Worm (Caenorhabditis elegans): Measurements from ENCODE around the gene sand-1.
A peak's percentile ranks its signal among the peaks of the same experiment; 100 is the strongest.
"Not testable (repeated sequence)": the region's sequence is repeated elsewhere in the genome, so short reads cannot be mapped to it uniquely, and the experiment has no call there.

Gene sand-1

DNA sequence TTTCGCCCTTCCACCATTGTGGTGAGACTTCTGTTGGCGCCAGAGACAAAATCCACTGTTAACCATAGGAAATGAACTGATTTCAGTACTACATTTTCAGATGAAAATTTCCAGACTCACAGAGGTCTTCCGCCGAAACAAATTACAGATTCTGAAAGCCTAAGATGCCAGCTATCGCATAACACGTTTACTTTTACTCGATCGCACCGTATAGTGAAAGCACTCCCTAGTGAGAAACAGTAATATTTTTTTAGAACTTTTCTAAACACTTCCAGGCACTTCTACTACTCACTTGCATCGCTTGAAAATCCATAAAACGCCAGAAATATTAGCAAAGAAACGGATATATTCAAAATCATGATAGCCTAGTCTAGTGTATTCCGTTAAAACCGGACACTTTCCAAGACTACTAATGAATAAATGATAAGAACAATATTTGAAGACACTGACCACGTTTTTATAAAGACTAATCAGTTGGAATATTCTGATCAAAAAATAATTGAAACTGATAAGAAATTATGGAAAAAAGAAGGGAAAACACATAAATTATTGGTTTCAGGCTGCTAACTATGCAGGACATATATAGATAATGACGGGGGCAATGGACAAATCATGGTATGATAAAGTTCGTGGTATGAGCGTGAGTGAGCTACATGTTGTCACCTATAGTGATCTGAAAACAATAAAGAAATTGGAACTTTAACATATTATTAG, 16.0 kb upstream of the sand-1 start, which contains the start of gene gba-4:
Gene gba-4 (minus strand): TSS at position 418 of the 714 bp plus-strand sequence.
- TF ChIP-seq unc-86, pqm-1, rnt-1 (tag; optimal IDR thresholded peaks at IDR 0.05): not testable (repeated sequence)

DNA sequence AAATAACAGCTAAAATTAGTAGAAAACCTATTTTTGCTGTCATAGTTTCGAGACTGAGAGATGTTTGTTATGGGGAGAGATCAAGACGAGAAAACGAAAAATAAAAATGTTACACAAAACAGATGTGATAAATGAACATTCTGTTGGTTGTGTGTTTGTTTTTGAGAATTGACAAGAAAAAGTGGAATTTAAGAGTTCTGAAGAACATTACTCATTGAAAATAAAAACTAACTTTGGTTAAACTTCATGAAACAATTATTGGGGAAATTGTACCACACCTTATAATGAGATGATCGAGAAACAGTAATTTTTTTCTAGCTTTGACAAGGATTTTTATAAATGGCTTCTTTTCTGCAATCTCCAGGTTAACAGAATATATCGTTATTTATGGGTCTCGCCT, 13.3 kb upstream of the sand-1 start, which contains the start of gene Y4C6B.7:
Gene Y4C6B.7 (minus strand): TSS at position 101 of the 400 bp plus-strand sequence.
- TF ChIP-seq ceh-34 (tag; optimal IDR thresholded peaks at IDR 0.05) (no peak), ztf-16 (tag; optimal IDR thresholded peaks at IDR 0.05) (no peak), nhr-232 (tag; optimal IDR thresholded peaks at IDR 0.05) (no peak), ceh-19 (GFP tag; optimal IDR thresholded peaks at IDR 0.05) (no peak), ceh-22 (tag; optimal IDR thresholded peaks at IDR 0.05) (no peak), ceh-14 (tag; optimal IDR thresholded peaks at IDR 0.05) (no peak), unc-86 (tag; optimal IDR thresholded peaks at IDR 0.05) (no peak), unc-42 (tag; optimal IDR thresholded peaks at IDR 0.05) (no peak), ceh-18 (tag; optimal IDR thresholded peaks at IDR 0.05) (no peak), dve-1 (tag; optimal IDR thresholded peaks at IDR 0.05) (no peak), syd-9 (tag; optimal IDR thresholded peaks at IDR 0.05) (no peak), K02D7.2 (tag; optimal IDR thresholded peaks at IDR 0.05) (no peak), ceh-2 (tag; optimal IDR thresholded peaks at IDR 0.05) (no peak), fkh-6 (tag; optimal IDR thresholded peaks at IDR 0.05) (no peak), pax-1 (tag; optimal IDR thresholded peaks at IDR 0.05) (no peak), hlh-6 (tag; optimal IDR thresholded peaks at IDR 0.05) (no peak), dmd-4 (tag; optimal IDR thresholded peaks at IDR 0.05; ENCODE audit: borderline replicate concordance) (no peak), ahr-1 (tag; optimal IDR thresholded peaks at IDR 0.05) (no peak)

DNA sequence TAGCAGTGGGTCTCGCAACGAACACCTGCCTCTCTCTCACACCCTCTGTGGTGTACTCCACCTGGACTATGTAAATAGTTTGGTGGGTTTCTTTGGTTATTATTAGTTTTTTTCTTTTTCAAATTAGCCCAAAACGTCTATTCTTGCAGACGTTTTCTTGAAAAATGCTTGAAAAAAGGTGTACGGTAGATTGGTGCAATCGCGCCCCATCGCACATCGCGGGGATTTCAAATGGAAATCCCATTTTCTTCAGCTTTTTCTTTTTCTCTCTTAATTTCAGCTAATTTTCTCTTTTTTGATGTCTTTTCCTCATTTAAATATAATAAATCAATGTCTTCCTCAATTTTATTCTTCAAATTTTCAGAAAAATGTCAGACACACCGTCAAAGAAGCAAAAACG, 12.5 kb upstream of the sand-1 start, which contains the start of gene Y4C6B.1:
Gene Y4C6B.1 (plus strand): TSS at position 365 of the 400 bp plus-strand sequence.
- TF ChIP-seq ttx-3 (tag; optimal IDR thresholded peaks at IDR 0.05) (peak; percentile 24), tbx-2 (tag; optimal IDR thresholded peaks at IDR 0.05) (peak; percentile 17), nhr-232 (tag; optimal IDR thresholded peaks at IDR 0.05) (no peak)

DNA sequence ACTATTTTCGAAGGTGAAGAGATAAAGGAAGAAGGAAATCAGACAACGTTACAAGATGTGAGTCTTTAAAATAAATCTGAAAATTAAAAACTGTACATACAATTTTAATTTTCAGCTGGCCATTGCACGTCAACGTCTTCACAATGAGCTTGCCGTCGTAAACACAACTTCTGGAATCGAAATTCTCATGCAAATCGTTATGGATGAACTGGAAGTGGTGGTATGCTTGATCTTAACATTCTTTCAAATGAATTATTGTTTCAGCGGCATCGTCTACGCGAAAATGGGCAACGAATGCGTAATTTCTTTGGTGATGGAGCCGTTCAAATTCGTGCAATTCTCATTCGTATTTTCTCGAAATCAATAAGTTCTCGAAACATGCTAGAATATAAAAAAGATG, 12.1 kb upstream of the sand-1 start:
- TF ChIP-seq pat-9 (tag; optimal IDR thresholded peaks at IDR 0.05): no peak
- no peak for TF ChIP-seq K02D7.2 (tag; optimal IDR thresholded peaks at IDR 0.05)
- no peak for TF ChIP-seq dve-1 (tag; optimal IDR thresholded peaks at IDR 0.05)
- no peak for TF ChIP-seq Y22D7AL.16 (tag; optimal IDR thresholded peaks at IDR 0.05)
- TF ChIP-seq ceh-22 (tag; optimal IDR thresholded peaks at IDR 0.05): no peak
- no peak for TF ChIP-seq rnt-1 (tag; optimal IDR thresholded peaks at IDR 0.05)
- TF ChIP-seq sox-2 (GFP tag; IDR thresholded peaks at IDR 0.05): no peak

DNA sequence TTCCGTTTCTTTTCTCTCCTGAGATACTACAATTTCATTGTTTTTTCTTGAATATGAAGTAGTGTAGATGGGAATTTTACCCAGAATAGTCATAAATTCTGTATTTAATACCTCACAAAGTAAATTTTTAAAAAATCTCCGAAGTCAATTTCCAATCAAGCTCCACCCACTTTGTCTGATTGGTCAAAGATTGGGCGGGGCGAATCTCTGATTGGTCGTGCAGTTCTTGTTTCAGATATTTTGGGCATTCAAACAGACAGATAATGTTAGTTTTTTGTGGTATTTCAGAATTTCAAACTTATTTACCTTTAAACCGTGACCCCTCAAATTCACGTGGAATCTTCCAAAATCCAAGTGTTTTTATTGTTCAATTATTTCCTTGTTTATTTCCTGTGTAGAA, 6.1 kb upstream of the sand-1 start, which contains the start of gene F41H10.5:
Gene F41H10.5 (plus strand): TSS at position 375 of the 400 bp plus-strand sequence.
- no peak for TF ChIP-seq madf-2 (tag; optimal IDR thresholded peaks at IDR 0.05)
- peak; percentile 75 for TF ChIP-seq nfya-1 (tag; optimal IDR thresholded peaks at IDR 0.05)

DNA sequence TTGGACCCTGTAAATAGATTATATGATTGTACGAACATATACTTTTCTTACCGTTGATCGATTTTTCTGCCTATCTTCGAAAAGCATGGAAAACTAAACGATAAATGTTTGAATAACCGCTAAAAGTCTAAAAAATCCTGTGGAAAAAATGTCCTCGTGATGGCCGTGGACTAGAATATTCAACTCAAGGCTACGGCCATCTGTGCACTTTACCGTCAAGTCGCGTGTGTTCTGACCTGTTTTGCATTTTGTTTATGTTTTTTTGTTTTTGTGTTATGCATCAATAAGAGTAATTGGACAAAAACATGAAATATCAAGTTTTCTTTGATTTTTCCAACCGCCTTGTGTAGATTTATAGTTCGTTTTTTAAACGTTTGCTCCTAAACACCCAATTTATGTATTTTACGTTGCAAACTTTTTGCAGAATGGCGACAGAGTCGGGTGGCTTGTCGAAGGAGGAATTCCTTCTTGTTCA, 2.5 kb upstream of the sand-1 start, which contains the start of the genes hda-6 and F41H10.4:
Gene hda-6 (minus strand): TSS at position 172 of the 475 bp plus-strand sequence.
Gene F41H10.4 (plus strand): TSS at position 425 of the 475 bp plus-strand sequence.
- peak; percentile 90 for TF ChIP-seq ceh-31 (tag; optimal IDR thresholded peaks at IDR 0.05)
- TF ChIP-seq sox-4 (tag; optimal IDR thresholded peaks at IDR 0.05): no peak
- TF ChIP-seq npax-4 (tag; optimal IDR thresholded peaks at IDR 0.05): no peak
- peak; percentile 73 for TF ChIP-seq tbx-2 (tag; optimal IDR thresholded peaks at IDR 0.05)
- TF ChIP-seq elt-2 (tag; optimal IDR thresholded peaks at IDR 0.05): peak; percentile 37
- peak; percentile 65 for TF ChIP-seq pax-1 (tag; optimal IDR thresholded peaks at IDR 0.05)
- TF ChIP-seq nfya-1 (tag; optimal IDR thresholded peaks at IDR 0.05): peak; percentile 33
- TF ChIP-seq zip-5 (tag; optimal IDR thresholded peaks at IDR 0.05): peak; percentile 23
- TF ChIP-seq ets-4 (tag; optimal IDR thresholded peaks at IDR 0.05): peak; percentile 51
- TF ChIP-seq elt-4 (tag; optimal IDR thresholded peaks at IDR 0.05): no peak
- no peak for TF ChIP-seq ceh-24 (tag; optimal IDR thresholded peaks at IDR 0.05)
- peak; percentile 88 for TF ChIP-seq C08G9.2 (tag; optimal IDR thresholded peaks at IDR 0.05)
- peak; percentile 82 for TF ChIP-seq hlh-30 (tag; optimal IDR thresholded peaks at IDR 0.05; ENCODE audit: insufficient read depth)
- TF ChIP-seq C38D4.7 (GFP tag; optimal IDR thresholded peaks at IDR 0.05): no peak
- TF ChIP-seq tbx-7 (tag; optimal IDR thresholded peaks at IDR 0.05): peak; percentile 54
- TF ChIP-seq T23F11.4 (GFP tag; optimal IDR thresholded peaks at IDR 0.05): no peak
- TF ChIP-seq ceh-2 (tag; optimal IDR thresholded peaks at IDR 0.05): peak; percentile 69
- TF ChIP-seq K02D7.2 (tag; optimal IDR thresholded peaks at IDR 0.05): no peak
- TF ChIP-seq hlh-8 (tag; optimal IDR thresholded peaks at IDR 0.05): peak; percentile 36

Data from whole organism, late embryonic.